Worm (Caenorhabditis elegans): ENCODE measurements around the gene cst-2.

Gene cst-2

ce11 chrX:4307559-4308005, 28.3 kb downstream of the cst-2 start:
- TF ChIP-seq somi-1 (GFP tag; optimal IDR thresholded peaks at IDR 0.05) (no peak), let-607 (tag; optimal IDR thresholded peaks at IDR 0.05) (peak; percentile 11 to 20), C17E4.6 (GFP tag; IDR thresholded peaks at IDR 0.05) (no peak), nhr-80 (tag; optimal IDR thresholded peaks at IDR 0.05) (peak; percentile 81), attf-5 (GFP tag; optimal IDR thresholded peaks at IDR 0.05) (peak; percentile 39), hlh-26 (GFP tag; conservative IDR thresholded peaks at IDR 0.05) (no peak), lin-54 (GFP tag; optimal IDR thresholded peaks at IDR 0.05) (no peak)

ce11 chrX:4306861-4307260, 29.0 kb downstream of the cst-2 start, which contains the start of gene pqn-15:
Gene pqn-15 (minus strand): TSS chrX:4306961.
- TF ChIP-seq let-607 (tag; optimal IDR thresholded peaks at IDR 0.05) (no peak), lin-40 (tag; optimal IDR thresholded peaks at IDR 0.05) (no peak)

DNA sequence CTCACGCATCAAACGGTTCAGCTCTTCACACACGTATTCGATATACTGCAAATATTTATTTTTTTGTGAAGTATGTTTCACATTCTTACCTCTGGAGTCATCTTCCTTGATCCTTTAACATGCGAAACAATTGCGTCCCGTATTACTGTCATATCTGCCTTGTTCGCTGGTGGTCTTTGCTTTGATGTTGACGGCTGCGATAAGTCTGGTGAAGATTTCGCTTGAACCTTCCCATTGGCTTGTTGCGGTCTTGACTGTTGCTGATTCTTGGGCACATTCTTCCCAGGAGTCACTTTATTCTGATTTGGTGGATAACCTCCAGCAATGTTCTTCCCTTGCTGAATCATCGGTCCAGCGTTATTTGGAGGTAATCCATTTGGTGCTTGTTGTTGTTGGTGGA, 32.6 kb downstream of the cst-2 start:
- TF ChIP-seq T26A5.8 (tag; optimal IDR thresholded peaks at IDR 0.05): no peak
- TF ChIP-seq lin-54 (GFP tag; optimal IDR thresholded peaks at IDR 0.05): no peak

ce11 chrX:4297452-4297851, 38.4 kb downstream of the cst-2 start, which contains the start of gene paf-2:
Gene paf-2 (minus strand): TSS chrX:4297741.
- TF ChIP-seq Y53F4B.3 (GFP tag; IDR thresholded peaks at IDR 0.05): no peak
- TF ChIP-seq let-526 (GFP tag; IDR thresholded peaks at IDR 0.05): no peak
- TF ChIP-seq ceh-27 (GFP tag; optimal IDR thresholded peaks at IDR 0.05): peak; percentile 40
- TF ChIP-seq C06A6.2 (GFP tag; conservative IDR thresholded peaks at IDR 0.05): no peak
- TF ChIP-seq dpl-1 (GFP tag; optimal IDR thresholded peaks at IDR 0.05): no peak
- no peak for TF ChIP-seq die-1 (tag; optimal IDR thresholded peaks at IDR 0.05)
- no peak for TF ChIP-seq ceh-58 (GFP tag; IDR thresholded peaks at IDR 0.05)
- no peak for TF ChIP-seq snpc-4 (GFP tag; optimal IDR thresholded peaks at IDR 0.05)
- TF ChIP-seq snpc-4 (tag; optimal IDR thresholded peaks at IDR 0.05): no peak

- TF ChIP-seq C17E4.6 (GFP tag; IDR thresholded peaks at IDR 0.05) (no peak), F22D6.2 (tag; optimal IDR thresholded peaks at IDR 0.05) (no peak), akir-1 (GFP tag; optimal IDR thresholded peaks at IDR 0.05) (no peak)
These were observed 39.9 kb downstream of the cst-2 start for ce11 chrX:4295917-4296316.

- no peak for TF ChIP-seq C06A6.2 (GFP tag; conservative IDR thresholded peaks at IDR 0.05)
- no peak for TF ChIP-seq ceh-91 (GFP tag; IDR thresholded peaks at IDR 0.05)
- peak; percentile 38; the same call in 1 of the 2 replicates for TF ChIP-seq cebp-1 (GFP tag; IDR thresholded peaks at IDR 0.05)
- TF ChIP-seq cebp-1 (tag; optimal IDR thresholded peaks at IDR 0.05): peak; percentile 84
- TF ChIP-seq ceh-100 (GFP tag; IDR thresholded peaks at IDR 0.05): no peak
- no peak for TF ChIP-seq pha-4 (tag; optimal IDR thresholded peaks at IDR 0.05)
- no peak for TF ChIP-seq F10E7.11 (tag; optimal IDR thresholded peaks at IDR 0.05)
- TF ChIP-seq dpff-1 (tag; optimal IDR thresholded peaks at IDR 0.05): no peak
- no peak for TF ChIP-seq tlf-1 (GFP tag; optimal IDR thresholded peaks at IDR 0.05)
- no peak for TF ChIP-seq Y67H2A.10 (GFP tag; conservative IDR thresholded peaks at IDR 0.05)
- TF ChIP-seq ccch-3 (GFP tag; optimal IDR thresholded peaks at IDR 0.05): no peak
- no peak for TF ChIP-seq F39B2.1 (GFP tag; IDR thresholded peaks at IDR 0.05)
- peak; percentile 31; the same call in 1 of the 2 replicates for TF ChIP-seq egrh-3 (GFP tag; IDR thresholded peaks at IDR 0.05)
- TF ChIP-seq egl-44 (GFP tag; IDR thresholded peaks at IDR 0.05): no peak
- TF ChIP-seq B0261.1 (tag; optimal IDR thresholded peaks at IDR 0.05): no peak
- no peak for TF ChIP-seq F55B11.4 (tag; optimal IDR thresholded peaks at IDR 0.05; ENCODE audit: borderline replicate concordance, insufficient read depth)
- no peak for TF ChIP-seq snpc-1.1 (tag; optimal IDR thresholded peaks at IDR 0.05; ENCODE audit: insufficient read depth)
- no peak for TF ChIP-seq repo-1 (tag; optimal IDR thresholded peaks at IDR 0.05)
- peak; percentile 26 for TF ChIP-seq nhr-80 (tag; optimal IDR thresholded peaks at IDR 0.05)
These were observed 40.9 kb downstream of the cst-2 start for ce11 chrX:4294957-4295356.
